Fruit fly (Drosophila melanogaster) whole organism, embryonic: ENCODE results near the gene Tyler.

ENCODE experiments used
- Atf6 ChIP-seq: fragments of 200-800 bp; sonication (Bioruptor generic); IDR thresholded peaks from 2 replicates; pipeline ENCODE4 v1.3.6; 2022; ENCODE audit warnings: missing biosample characterization, missing genetic modification characterization
- Bgb ChIP-seq: fragments of 200-800 bp; sonication (Bioruptor generic); IDR thresholded peaks from 2 replicates; pipeline ENCODE4 v1.3.6; 2022; ENCODE audit warnings: missing biosample characterization, missing genetic modification characterization; ENCODE audit not compliant: partially characterized antibody
- CG10543 ChIP-seq: fragments of 200-800 bp; sonication (Bioruptor generic); optimal IDR thresholded peaks from 3 replicates; lab custom pipeline; 2017; ENCODE audit warnings: missing biosample characterization, mild to moderate bottlenecking, missing genetic modification characterization, moderate library complexity
- CG10654 ChIP-seq: fragments of 200-800 bp; sonication (Bioruptor generic); optimal IDR thresholded peaks from 2 replicates; lab custom pipeline; 2016; ENCODE audit warnings: missing biosample characterization, missing genetic modification characterization
- CG11398 ChIP-seq: fragments of 200-800 bp; sonication (Bioruptor generic); optimal IDR thresholded peaks from 2 replicates; lab custom pipeline; 2016; ENCODE audit warnings: missing biosample characterization, missing genetic modification characterization
- CG12659 ChIP-seq: fragments of 200-800 bp; sonication (Bioruptor generic); optimal IDR thresholded peaks from 3 replicates; lab custom pipeline; 2017; ENCODE audit warnings: mild to moderate bottlenecking, missing biosample characterization, missing genetic modification reagents, missing genetic modification characterization
- CG13624 ChIP-seq: fragments of 200-800 bp; sonication (Bioruptor generic); optimal IDR thresholded peaks from 2 replicates; lab custom pipeline; 2016; ENCODE audit warnings: missing biosample characterization, missing genetic modification characterization
- CG14014 ChIP-seq: fragments of 200-800 bp; sonication (Bioruptor generic); IDR thresholded peaks from 2 replicates; pipeline ENCODE4 v1.3.6; 2022; ENCODE audit warnings: missing biosample characterization, missing genetic modification characterization
- CG15269 ChIP-seq: fragments of 200-800 bp; sonication (Bioruptor generic); optimal IDR thresholded peaks from 2 replicates; lab custom pipeline; 2018; ENCODE audit warnings: missing biosample characterization, mild to moderate bottlenecking, missing genetic modification characterization, moderate library complexity
- CG1647 ChIP-seq: fragments of 200-800 bp; sonication (Bioruptor generic); optimal IDR thresholded peaks from 3 replicates; lab custom pipeline; 2016; ENCODE audit warnings: missing biosample characterization, missing genetic modification characterization
- CG17186 ChIP-seq: fragments of 200-800 bp; sonication (Bioruptor generic); optimal IDR thresholded peaks from 3 replicates; lab custom pipeline; 2017; ENCODE audit warnings: missing biosample characterization, missing genetic modification reagents, missing genetic modification characterization
- CG17328 ChIP-seq: fragments of 200-800 bp; sonication (Bioruptor generic); IDR thresholded peaks from 2 replicates; pipeline ENCODE4 v1.3.6; 2022; ENCODE audit warnings: missing biosample characterization, missing genetic modification characterization
- CG1832 ChIP-seq: fragments of 200-800 bp; sonication (Bioruptor generic); optimal IDR thresholded peaks from 2 replicates; lab custom pipeline; 2017; ENCODE audit warnings: missing biosample characterization, mild to moderate bottlenecking, missing genetic modification characterization, inconsistent platforms
- CG3065 ChIP-seq: fragments of 200-800 bp; sonication (Bioruptor generic); optimal IDR thresholded peaks from 2 replicates; lab custom pipeline; 2016; ENCODE audit warnings: missing biosample characterization, missing genetic modification characterization
- CG31441 ChIP-seq: fragments of 200-800 bp; sonication (Bioruptor generic); IDR thresholded peaks from 2 replicates; pipeline ENCODE4 v1.3.6; 2022; ENCODE audit warnings: missing biosample characterization, missing genetic modification characterization
- CG34422 ChIP-seq: fragments of 200-800 bp; sonication (Bioruptor generic); IDR thresholded peaks from 3 replicates; pipeline ENCODE4 v1.3.6; 2022; ENCODE audit warnings: missing biosample characterization, missing genetic modification characterization
- CG42726 ChIP-seq: fragments of 200-800 bp; sonication (Bioruptor generic); IDR thresholded peaks from 2 replicates; pipeline ENCODE4 v1.3.6; 2022; ENCODE audit warnings: missing biosample characterization, missing genetic modification characterization; ENCODE audit not compliant: partially characterized antibody
- CG43689 ChIP-seq: fragments of 200-800 bp; sonication (Bioruptor generic); IDR thresholded peaks from 2 replicates; pipeline ENCODE4 v1.3.6; 2022; ENCODE audit warnings: missing biosample characterization, missing genetic modification characterization
- CG4617 ChIP-seq: fragments of 200-800 bp; sonication (Bioruptor generic); optimal IDR thresholded peaks from 3 replicates; lab custom pipeline; 2016; ENCODE audit warnings: missing biosample characterization, missing genetic modification characterization, borderline replicate concordance
- CG6175 ChIP-seq: fragments of 200-800 bp; sonication (Bioruptor generic); IDR thresholded peaks from 3 replicates; pipeline ENCODE4 v1.3.6; 2022; ENCODE audit warnings: missing biosample characterization, missing genetic modification characterization
- CG6254 ChIP-seq: fragments of 200-800 bp; sonication (Bioruptor generic); optimal IDR thresholded peaks from 3 replicates; lab custom pipeline; 2017; ENCODE audit warnings: mild to moderate bottlenecking, missing biosample characterization, missing genetic modification reagents, missing genetic modification characterization
- CG8290 ChIP-seq, 3 experiments: fragments of 200-800 bp; sonication (Bioruptor generic); optimal IDR thresholded peaks; 2 replicates each; lab custom pipeline; 2016 to 2019; ENCODE audit warnings: missing biosample characterization in 3 of 3, missing genetic modification characterization in 3 of 3, mild to moderate bottlenecking in 2 of 3, moderate library complexity in 1 of 3
- CG8478 ChIP-seq: fragments of >200 bp; optimal IDR thresholded peaks from 2 replicates; lab custom pipeline; 2018
- CG9817 ChIP-seq: fragments of 200-800 bp; sonication (Bioruptor generic); optimal IDR thresholded peaks from 2 replicates; lab custom pipeline; 2018; ENCODE audit warnings: missing biosample characterization, mild to moderate bottlenecking, missing genetic modification characterization, moderate library complexity
- CG9932 ChIP-seq: fragments of 200-800 bp; sonication (Bioruptor generic); IDR thresholded peaks from 2 replicates; pipeline ENCODE4 v1.3.6; 2022; ENCODE audit warnings: missing biosample characterization, missing genetic modification characterization
- Dref ChIP-seq: fragments of 200-800 bp; sonication (Bioruptor generic); IDR thresholded peaks from 2 replicates; pipeline ENCODE4 v1.3.6; 2022; ENCODE audit warnings: missing biosample characterization, missing genetic modification characterization
- Hr39 ChIP-seq: fragments of >200 bp; optimal IDR thresholded peaks from 2 replicates; lab custom pipeline; 2017
- MBD-R2 ChIP-seq: fragments of 200-800 bp; sonication (Bioruptor generic); IDR thresholded peaks from 2 replicates; pipeline ENCODE4 v1.3.6; 2022; ENCODE audit warnings: missing biosample characterization, missing genetic modification characterization
- Max ChIP-seq: fragments of 200-800 bp; sonication (Bioruptor generic); optimal IDR thresholded peaks from 2 replicates; lab custom pipeline; 2016; ENCODE audit warnings: missing biosample characterization, mild to moderate bottlenecking, missing genetic modification characterization
- Med ChIP-seq: fragments of 200-800 bp; sonication (Bioruptor generic); peaks from one replicate; lab custom pipeline; 2016; ENCODE audit warnings: missing biosample characterization, missing genetic modification characterization, mild to moderate bottlenecking, inconsistent platforms, moderate library complexity
- NK7.1 ChIP-seq: fragments of 200-800 bp; sonication (Bioruptor generic); optimal IDR thresholded peaks from 3 replicates; lab custom pipeline; 2016; ENCODE audit warnings: missing biosample characterization, missing genetic modification characterization
- Opbp ChIP-seq: fragments of 200-800 bp; sonication (Bioruptor generic); IDR thresholded peaks from 3 replicates; pipeline ENCODE4 v1.3.6; 2022; ENCODE audit warnings: missing biosample characterization, missing genetic modification characterization; ENCODE audit not compliant: partially characterized antibody
- Sin3A ChIP-seq: fragments of >200 bp; optimal IDR thresholded peaks from 2 replicates; lab custom pipeline; 2018
- Sry-β ChIP-seq: fragments of 200-800 bp; sonication (Bioruptor generic); optimal IDR thresholded peaks from 2 replicates; lab custom pipeline; 2018; ENCODE audit warnings: missing biosample characterization, mild to moderate bottlenecking, missing genetic modification characterization, moderate library complexity
- Sry-δ ChIP-seq: fragments of 200-800 bp; sonication (Bioruptor generic); optimal IDR thresholded peaks from 2 replicates; lab custom pipeline; 2016; ENCODE audit warnings: missing biosample characterization, missing genetic modification characterization
- bigmax ChIP-seq: fragments of 200-800 bp; sonication (Bioruptor generic); optimal IDR thresholded peaks from 2 replicates; lab custom pipeline; 2018; ENCODE audit warnings: missing biosample characterization, mild to moderate bottlenecking, missing genetic modification characterization
- chif ChIP-seq, 2 experiments: fragments of 200-800 bp; sonication (Bioruptor generic); optimal IDR thresholded peaks; 3 replicates each; lab custom pipeline; 2016; ENCODE audit warnings: missing biosample characterization in 2 of 2, missing genetic modification characterization in 2 of 2
- exex ChIP-seq: fragments of 200-800 bp; sonication (Bioruptor generic); optimal IDR thresholded peaks from 4 replicates; lab custom pipeline; 2018; ENCODE audit warnings: missing biosample characterization, mild to moderate bottlenecking, missing genetic modification characterization, moderate library complexity
- ftz-f1 ChIP-seq: fragments of 200-800 bp; sonication (Bioruptor generic); optimal IDR thresholded peaks from 2 replicates; lab custom pipeline; 2016; ENCODE audit warnings: missing biosample characterization, missing genetic modification characterization
- gce ChIP-seq: fragments of 200-800 bp; sonication (Bioruptor generic); IDR thresholded peaks from 3 replicates; pipeline ENCODE4 v1.3.6; 2022; ENCODE audit warnings: missing biosample characterization, missing genetic modification characterization
- gfzf ChIP-seq: fragments of 200-800 bp; sonication (Bioruptor generic); optimal IDR thresholded peaks from 2 replicates; lab custom pipeline; 2016; ENCODE audit warnings: missing biosample characterization, mild to moderate bottlenecking, missing genetic modification characterization, moderate library complexity
- h ChIP-seq: fragments of >200 bp; optimal IDR thresholded peaks from 2 replicates; lab custom pipeline; 2017
- lab ChIP-seq: fragments of 200-800 bp; sonication (Bioruptor generic); optimal IDR thresholded peaks from 3 replicates; lab custom pipeline; 2017; ENCODE audit warnings: missing biosample characterization, missing genetic modification characterization, mild to moderate bottlenecking, moderate library complexity, missing genetic modification reagents
- psq ChIP-seq: fragments of 200-800 bp; sonication (Bioruptor generic); optimal IDR thresholded peaks from 2 replicates; lab custom pipeline; 2017; ENCODE audit warnings: missing biosample characterization, missing genetic modification characterization
- pzg ChIP-seq: fragments of 200-800 bp; sonication (Bioruptor generic); optimal IDR thresholded peaks from 3 replicates; lab custom pipeline; 2018; ENCODE audit warnings: missing biosample characterization, mild to moderate bottlenecking, missing genetic modification characterization, moderate library complexity
- rib ChIP-seq: fragments of 200-800 bp; sonication (Bioruptor generic); IDR thresholded peaks from 2 replicates; pipeline ENCODE4 v1.3.6; 2022; ENCODE audit warnings: missing biosample characterization, missing genetic modification characterization
- sd ChIP-seq: fragments of 200-800 bp; sonication (Bioruptor generic); optimal IDR thresholded peaks from 3 replicates; lab custom pipeline; 2018; ENCODE audit warnings: missing biosample characterization, mild to moderate bottlenecking, missing genetic modification characterization, moderate library complexity
- tna ChIP-seq: fragments of 200-800 bp; sonication (Bioruptor generic); IDR thresholded peaks from 2 replicates; pipeline ENCODE4 v1.3.6; 2022; ENCODE audit warnings: missing biosample characterization, missing genetic modification characterization; ENCODE audit not compliant: partially characterized antibody

Tyler gene

dm6 chrX:19638328-19638940 lies 27.1 kb downstream of the Tyler start, which contains the start of gene Rcd-1 (continued):
- TF ChIP-seq CG12659 (GFP tag; lab: Kevin White, UChicago) (peak; percentile 28), bigmax (GFP tag; lab: Kevin White, UChicago) (peak; percentile 38), CG10543 (GFP tag; lab: Kevin White, UChicago) (no peak), Dref (peak; percentile 51), h (no peak), Atf6 (no peak), Sry-δ (GFP tag; lab: Kevin White, UChicago) (peak; percentile 50), CG31441 (GFP tag; lab: Robert Waterston, UW) (no peak), gfzf (GFP tag; lab: Kevin White, UChicago) (peak; percentile 97), psq (no peak), Opbp (GFP tag; lab: Robert Waterston, UW) (0 out of 3 replicates have a peak, but pooled peaks have one; percentile 4), chif (GFP tag; optimal IDR thresholded peaks at IDR 0.05; lab: Kevin White, UChicago) (no peak), lab (no peak), MBD-R2 (peak; percentile 35; the same call in 1 of the 2 replicates), CG17186 (peak; percentile 59), pzg (peak; percentile 81)

- TF ChIP-seq CG8478 (peak; percentile 59), CG6254 (GFP tag; lab: Kevin White, UChicago) (peak; percentile 46), CG9817 (tag; lab: Kevin White, UChicago) (no peak), MBD-R2 (peak; percentile 34; the same call in 1 of the 2 replicates), CG17328 (GFP tag; lab: Robert Waterston, UW) (no peak), CG6175 (GFP tag; lab: Robert Waterston, UW) (no peak), Med (GFP tag; lab: Kevin White, UChicago) (peak; percentile 37), CG13624 (GFP tag; lab: Kevin White, UChicago) (no peak), NK7.1 (no peak), CG11398 (no peak), Bgb (GFP tag; lab: Robert Waterston, UW) (0 out of 2 replicates have a peak, but pooled peaks have one; percentile 13), CG1832 (GFP tag; lab: Kevin White, UChicago) (peak; percentile 66), CG9932 (GFP tag; lab: Robert Waterston, UW) (no peak), gce (no peak)
Observed at dm6 chrX:19640707-19641248, 29.5 kb downstream of the Tyler start.

DNA sequence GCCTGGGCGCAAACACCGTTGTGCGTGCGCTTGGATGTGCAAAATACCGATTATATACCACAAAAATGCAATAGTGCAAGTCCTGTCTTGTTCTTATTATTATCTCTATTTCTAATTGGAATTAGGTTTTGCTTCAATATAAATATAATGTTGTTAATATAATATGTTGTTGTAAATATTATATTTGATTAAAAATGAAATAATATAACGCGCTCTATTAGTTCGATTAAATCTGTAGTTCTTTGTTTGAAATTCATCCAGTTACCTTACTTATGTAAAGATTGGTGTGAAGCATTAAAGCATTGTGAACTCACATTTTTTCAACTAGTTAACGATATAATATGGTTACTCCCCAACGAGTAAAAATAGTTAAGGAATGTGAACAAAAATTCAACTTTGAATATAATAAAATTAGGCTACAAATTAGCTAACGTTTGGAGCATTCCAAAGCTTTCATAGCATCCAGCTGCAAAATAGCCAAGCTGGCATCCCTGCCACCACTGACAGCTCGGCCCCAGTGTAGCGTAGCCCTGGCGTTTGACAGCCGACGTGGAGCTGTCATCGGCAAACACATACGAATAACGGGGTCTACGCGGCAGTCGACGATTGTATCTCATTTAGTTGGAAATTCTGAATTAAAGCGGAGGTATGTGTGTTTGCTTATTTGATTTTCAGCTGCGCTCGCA lies 31.6 kb downstream of the Tyler start, which contains the start of the genes CG12237 and Sec61gamma:
CG12237 (minus strand) TSS at position 51 of the 686 bp plus-strand sequence.
Sec61gamma (plus strand) TSS at position 509 of the 686 bp plus-strand sequence.
- TF ChIP-seq CG1647 (GFP tag; lab: Kevin White, UChicago) (peak; percentile 14), CG4617 (GFP tag; lab: Kevin White, UChicago) (peak; percentile 32), CG34422 (GFP tag; lab: Robert Waterston, UW) (peak; percentile 72; the same call in 1 of the 3 replicates), Sry-β (peak; percentile 96), CG14014 (GFP tag; lab: Robert Waterston, UW) (peak; percentile 9; the same call in 1 of the 2 replicates), sd (tag; lab: Kevin White, UChicago) (peak; percentile 84), CG42726 (peak; percentile 33; the same call in 1 of the 2 replicates), Sin3A (lab: Kevin White, UChicago) (peak; percentile 16), CG15269 (tag; lab: Kevin White, UChicago) (no peak), rib (GFP tag; lab: Robert Waterston, UW) (peak; percentile 55), CG8290 (GFP tag; optimal IDR thresholded peaks at IDR 0.05; lab: Kevin White, UChicago) (peak; percentile 7), CG8290 (tag; optimal IDR thresholded peaks at IDR 0.05; lab: Kevin White, UChicago) (peak in 1 of 2 experiments; percentile 78), tna (GFP tag; lab: Robert Waterston, UW) (no peak), CG3065 (GFP tag; lab: Kevin White, UChicago) (no peak), Hr39 (lab: Kevin White, UChicago) (no peak), CG43689 (GFP tag; lab: Robert Waterston, UW) (no peak), exex (tag; lab: Kevin White, UChicago) (no peak), CG10654 (peak; percentile 3), Max (peak; percentile 34), ftz-f1 (GFP tag; lab: Kevin White, UChicago) (peak; percentile 20)
